Worm (Caenorhabditis elegans): Measurements from ENCODE around the gene H23L24.4.

DNA sequence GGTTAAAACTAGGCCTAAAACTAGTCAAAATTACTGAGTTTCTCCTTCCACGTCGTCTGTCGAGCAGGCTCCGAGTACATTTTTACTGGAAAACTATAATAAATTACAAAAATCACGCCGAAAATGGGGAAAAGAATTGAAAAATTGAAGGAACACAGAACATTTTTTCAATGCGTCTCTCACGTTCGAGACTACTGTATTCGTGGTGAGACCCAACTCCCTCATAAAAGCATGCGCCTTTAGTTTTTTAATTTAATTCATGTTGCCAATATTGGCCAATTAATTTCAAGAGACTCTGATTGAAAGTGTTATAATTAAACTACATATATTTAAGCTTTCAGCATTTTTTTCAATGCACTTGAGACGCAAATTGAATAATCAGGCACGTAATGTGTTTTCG, 48.7 kb upstream of the H23L24.4 start:
- TF ChIP-seq mep-1 (tag; optimal IDR thresholded peaks at IDR 0.05), result no peak
- no peak for TF ChIP-seq lin-39 (tag; optimal IDR thresholded peaks at IDR 0.05)
- no peak for TF ChIP-seq nhr-10 (tag; optimal IDR thresholded peaks at IDR 0.05)
- TF ChIP-seq madf-5 (GFP tag; IDR thresholded peaks at IDR 0.05), result no peak
- no peak for TF ChIP-seq nhr-48 (tag; optimal IDR thresholded peaks at IDR 0.05)
- TF ChIP-seq ces-1 (GFP tag; optimal IDR thresholded peaks at IDR 0.05), result no peak
- TF ChIP-seq F44E2.7 (GFP tag; IDR thresholded peaks at IDR 0.05), result no peak
- no peak for TF ChIP-seq unc-62 (GFP tag; optimal IDR thresholded peaks at IDR 0.05 in 1 of 2)
- no peak for TF ChIP-seq unc-62 (tag; optimal IDR thresholded peaks at IDR 0.05)
- TF ChIP-seq nhr-11 (tag; optimal IDR thresholded peaks at IDR 0.05), result no peak
- no peak for TF ChIP-seq zag-1 (tag; optimal IDR thresholded peaks at IDR 0.05)
- TF ChIP-seq nhr-28 (tag; optimal IDR thresholded peaks at IDR 0.05), result no peak
- TF ChIP-seq pha-4 (GFP tag; IDR thresholded peaks at IDR 0.05), result no peak
- TF ChIP-seq pha-4 (tag; optimal IDR thresholded peaks at IDR 0.05), result no peak
- TF ChIP-seq ZK546.5 (tag; optimal IDR thresholded peaks at IDR 0.05), result no peak
- no peak for TF ChIP-seq nhr-41 (GFP tag; IDR thresholded peaks at IDR 0.05)

Measured in whole organism, L4 larva.